Worm (Caenorhabditis elegans) whole organism, L2 larva: Measurements from ENCODE around the gene F58E6.11.

Source experiments
- ZK546.5 ChIP-seq: sonication (generic microtip); optimal IDR thresholded peaks from 2 replicates; lab custom pipeline; 2017; ENCODE audit warnings: missing biosample characterization, missing genetic modification characterization
- fos-1 ChIP-seq: fragments of 150-350 bp; optimal IDR thresholded peaks from 2 replicates; lab custom pipeline; 2014; ENCODE audit warnings: missing biosample characterization, missing genetic modification characterization
- nhr-21 ChIP-seq: fragments of 150-350 bp; optimal IDR thresholded peaks from 2 replicates; lab custom pipeline; 2014; ENCODE audit warnings: missing biosample characterization, missing genetic modification characterization
- unc-55 ChIP-seq: fragments of 150-350 bp; sonication (generic microtip); optimal IDR thresholded peaks from 3 replicates; lab custom pipeline; 2014; ENCODE audit warnings: missing biosample characterization, missing genetic modification reagents, missing genetic modification characterization
- ztf-11 ChIP-seq: sonication (generic microtip); optimal IDR thresholded peaks from 2 replicates; lab custom pipeline; 2017; ENCODE audit warnings: missing biosample characterization, missing genetic modification characterization

ce11 chrV:9756242-9756641 is 1.5 kb downstream of the F58E6.11 start, which contains the start of gene hrg-3:
- TF ChIP-seq nhr-21 (no peak), unc-55 (GFP tag; lab: Kevin White, UChicago) (no peak), fos-1 (tag; lab: Kevin White, UChicago) (peak; percentile 81), ZK546.5 (tag; lab: Kevin White, UChicago) (no peak), ztf-11 (no peak)
